Worm (Caenorhabditis elegans) whole organism, L2 larva: ENCODE results near the gene Y54F10BM.20.

ENCODE experiments used
- ama-1 ChIP-seq: fragments of 150-350 bp; optimal IDR thresholded peaks from 2 replicates; lab custom pipeline; 2018; ENCODE audit warnings: inconsistent platforms
- nhr-11 ChIP-seq: fragments of 150-350 bp; optimal IDR thresholded peaks from 2 replicates; lab custom pipeline; 2014; ENCODE audit warnings: missing biosample characterization, missing genetic modification characterization

DNA sequence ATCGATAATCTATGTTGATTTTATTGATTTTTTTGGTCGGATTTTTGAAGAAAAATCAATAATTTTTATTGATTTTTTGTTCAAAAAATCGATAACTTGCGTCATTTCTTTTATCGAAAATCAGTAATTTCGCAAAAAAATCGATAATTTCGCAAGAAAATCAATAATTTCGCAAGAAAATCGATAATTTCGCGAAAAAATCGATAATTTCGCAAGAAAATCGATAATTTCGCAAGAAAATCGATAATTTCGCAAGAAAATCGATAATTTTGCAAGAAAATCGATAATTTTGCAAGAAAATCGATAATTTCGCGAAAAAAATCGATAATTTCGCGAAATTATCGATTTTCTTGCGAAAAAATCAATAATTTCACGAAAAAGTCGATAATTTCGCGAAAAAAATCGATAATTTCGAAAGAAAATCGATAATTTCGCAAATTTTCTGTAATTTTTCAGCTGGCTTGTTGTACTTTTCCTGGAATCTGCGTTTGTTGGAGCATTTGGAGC lies 24.7 kb upstream of the Y54F10BM.20 start:
- TF ChIP-seq nhr-11 (tag; lab: Kevin White, UChicago) (no peak), ama-1 (lab: Kevin White, UChicago) (no peak)
